Worm (Caenorhabditis elegans) whole organism, mixed stage, embryonic: ENCODE results near the gene romo-1.

ENCODE experiments used
- ceh-83 ChIP-seq: fragments of 200-800 bp; sonication (Bioruptor generic); optimal IDR thresholded peaks from 2 replicates; lab custom pipeline; 2018; ENCODE audit warnings: mild to moderate bottlenecking, missing genetic modification characterization, missing compliant biosample characterization
- ces-1 ChIP-seq: fragments of 150-350 bp; optimal IDR thresholded peaks from 2 replicates; lab custom pipeline; 2014; ENCODE audit warnings: missing biosample characterization, missing genetic modification reagents, missing genetic modification characterization
- cnd-1 ChIP-seq: fragments of 200-800 bp; sonication (Bioruptor generic); optimal IDR thresholded peaks from 2 replicates; lab custom pipeline; 2018; ENCODE audit warnings: mild to moderate bottlenecking, missing genetic modification characterization, missing compliant biosample characterization
- mep-1 ChIP-seq: fragments of 150-350 bp; optimal IDR thresholded peaks from 2 replicates; lab custom pipeline; 2017; ENCODE audit warnings: missing biosample characterization, missing genetic modification reagents, missing genetic modification characterization, inconsistent platforms
- nhr-12 ChIP-seq: fragments of 150-350 bp; optimal IDR thresholded peaks from 2 replicates; lab custom pipeline; 2014; ENCODE audit warnings: missing biosample characterization, missing genetic modification characterization
- nhr-28 ChIP-seq: fragments of 150-350 bp; optimal IDR thresholded peaks from 2 replicates; lab custom pipeline; 2014; ENCODE audit warnings: missing biosample characterization, missing genetic modification characterization
- nhr-76 ChIP-seq: sonication (generic microtip); optimal IDR thresholded peaks from 2 replicates; lab custom pipeline; 2017; ENCODE audit warnings: missing biosample characterization, missing genetic modification characterization
- pha-4 ChIP-seq: fragments of 150-350 bp; optimal IDR thresholded peaks from 2 replicates; lab custom pipeline; 2018; ENCODE audit warnings: missing biosample characterization, missing genetic modification reagents, missing genetic modification characterization
- unc-120 ChIP-seq: sonication (generic microtip); optimal IDR thresholded peaks from 2 replicates; lab custom pipeline; 2017; ENCODE audit warnings: missing genetic modification characterization, missing compliant biosample characterization; ENCODE audit not compliant: poor library complexity, severe bottlenecking
- unc-62 ChIP-seq: fragments of 150-350 bp; optimal IDR thresholded peaks from 2 replicates; lab custom pipeline; 2014; ENCODE audit warnings: missing biosample characterization, missing genetic modification reagents, missing genetic modification characterization
- ztf-11 ChIP-seq: fragments of 150-350 bp; optimal IDR thresholded peaks from 2 replicates; lab custom pipeline; 2014; ENCODE audit warnings: missing biosample characterization, missing genetic modification characterization

DNA sequence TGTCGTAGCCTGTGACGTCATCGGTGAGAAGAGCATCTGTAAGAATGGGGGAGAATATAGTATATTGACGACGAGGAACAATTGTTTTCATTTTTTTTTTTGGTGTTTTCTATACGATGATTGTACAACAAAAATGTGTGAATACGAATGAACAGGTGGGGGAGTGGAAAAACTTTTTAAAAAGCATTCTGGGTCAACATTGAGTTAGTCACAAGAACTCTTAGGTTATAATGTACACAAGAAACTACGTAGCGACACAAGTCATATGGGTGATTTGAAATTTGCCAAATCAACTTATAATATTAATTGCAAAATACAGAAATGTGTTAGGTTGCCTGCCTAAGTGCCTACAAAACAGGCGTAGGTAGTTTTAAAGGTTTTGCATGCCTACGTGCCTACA is 46.4 kb upstream of the romo-1 start:
- no peak for TF ChIP-seq pha-4 (tag; lab: Kevin White, UChicago)
- TF ChIP-seq unc-120, result no peak
- no peak for TF ChIP-seq cnd-1 (tag; lab: Kevin White, UChicago)
- no peak for TF ChIP-seq mep-1 (tag; lab: Kevin White, UChicago)
- no peak for TF ChIP-seq nhr-28
- no peak for TF ChIP-seq ceh-83 (GFP tag; lab: Kevin White, UChicago)
- no peak for TF ChIP-seq nhr-76 (tag; lab: Kevin White, UChicago)
- no peak for TF ChIP-seq ztf-11 (tag; lab: Kevin White, UChicago)
- no peak for TF ChIP-seq nhr-12 (tag; lab: Kevin White, UChicago)
- TF ChIP-seq unc-62 (GFP tag; lab: Kevin White, UChicago), result no peak
- no peak for TF ChIP-seq ces-1 (GFP tag; lab: Kevin White, UChicago)
